Worm (Caenorhabditis elegans) whole organism, L1 larva: Measurements from ENCODE around the gene far-6.

Experiments
- C04F5.9 ChIP-seq: sonication (generic microtip); optimal IDR thresholded peaks from 2 replicates; lab custom pipeline; 2016; ENCODE audit warnings: missing genetic modification characterization, missing compliant biosample characterization
- C16A3.4 ChIP-seq: fragments of 150-350 bp; optimal IDR thresholded peaks from 2 replicates; lab custom pipeline; 2014; ENCODE audit warnings: missing biosample characterization, missing genetic modification characterization
- Y116A8C.19 ChIP-seq: sonication (generic microtip); optimal IDR thresholded peaks from 2 replicates; lab custom pipeline; 2016; ENCODE audit warnings: missing compliant biosample characterization, missing genetic modification characterization, borderline replicate concordance
- aly-2 ChIP-seq: fragments of 150-350 bp; optimal IDR thresholded peaks from 2 replicates; lab custom pipeline; 2014; ENCODE audit warnings: missing biosample characterization, missing genetic modification characterization
- ceh-63 ChIP-seq: fragments of 200-800 bp; sonication (Bioruptor generic); optimal IDR thresholded peaks from 2 replicates; lab custom pipeline; 2018; ENCODE audit warnings: mild to moderate bottlenecking, missing genetic modification characterization, missing compliant biosample characterization
- ceh-8 ChIP-seq: fragments of 200-800 bp; sonication (Bioruptor generic); optimal IDR thresholded peaks from 2 replicates; lab custom pipeline; 2018; ENCODE audit warnings: mild to moderate bottlenecking, missing genetic modification characterization, moderate library complexity, missing compliant biosample characterization
- ceh-82 ChIP-seq, 3 experiments: fragments of 150-350 bp in 1 of 3; sonication (generic microtip) in 2 of 3; optimal IDR thresholded peaks; 2 replicates each; lab custom pipeline; 2014 to 2017; ENCODE audit warnings: missing biosample characterization in 3 of 3, missing genetic modification characterization in 3 of 3
- ceh-88 ChIP-seq: fragments of 200-800 bp; sonication (Bioruptor generic); IDR thresholded peaks from 2 replicates; pipeline ENCODE4 v1.3.6; 2022; ENCODE audit warnings: missing genetic modification characterization, missing compliant biosample characterization
- ceh-90 ChIP-seq: sonication (generic microtip); optimal IDR thresholded peaks from 2 replicates; lab custom pipeline; 2016; ENCODE audit warnings: missing genetic modification characterization, missing compliant biosample characterization
- ces-1 ChIP-seq: fragments of 150-350 bp; optimal IDR thresholded peaks from 2 replicates; lab custom pipeline; 2014; ENCODE audit warnings: missing biosample characterization, missing genetic modification reagents, missing genetic modification characterization
- efl-3 ChIP-seq: fragments of 200-800 bp; sonication (Bioruptor generic); optimal IDR thresholded peaks from 2 replicates; lab custom pipeline; 2018; ENCODE audit warnings: mild to moderate bottlenecking, missing genetic modification characterization, missing compliant biosample characterization
- elt-2 ChIP-seq: sonication (generic microtip); optimal IDR thresholded peaks from 2 replicates; lab custom pipeline; 2016; ENCODE audit warnings: missing genetic modification characterization, mild to moderate bottlenecking, inconsistent platforms, missing compliant biosample characterization, missing genetic modification reagents
- elt-3 ChIP-seq, 6 experiments: fragments of 150-350 bp in 1 of 6; sonication (generic microtip); optimal IDR thresholded peaks; 2 replicates each; lab custom pipeline; 2017 to 2018; ENCODE audit warnings: missing biosample characterization in 6 of 6, missing genetic modification characterization in 6 of 6, inconsistent platforms in 1 of 6
- fos-1 ChIP-seq: fragments of 150-350 bp; optimal IDR thresholded peaks from 2 replicates; lab custom pipeline; 2014; ENCODE audit warnings: missing biosample characterization, missing genetic modification characterization
- lin-13 ChIP-seq: fragments of 150-350 bp; optimal IDR thresholded peaks from 2 replicates; lab custom pipeline; 2014; ENCODE audit warnings: missing biosample characterization, missing genetic modification reagents, missing genetic modification characterization
- lin-39 ChIP-seq: fragments of 150-350 bp; optimal IDR thresholded peaks from 2 replicates; lab custom pipeline; 2014; ENCODE audit warnings: missing biosample characterization, missing genetic modification reagents, missing genetic modification characterization
- mab-9 ChIP-seq: fragments of 200-800 bp; sonication (Bioruptor generic); IDR thresholded peaks from 2 replicates; pipeline ENCODE4 v1.3.6; 2022; ENCODE audit warnings: missing genetic modification reagents, missing genetic modification characterization, missing compliant biosample characterization
- mdl-1 ChIP-seq, 2 experiments: fragments of 150-350 bp; optimal IDR thresholded peaks; 2 replicates each; lab custom pipeline; 2014 to 2017; ENCODE audit warnings: missing biosample characterization in 2 of 2, missing genetic modification characterization in 2 of 2, inconsistent platforms in 1 of 2
- mef-2 ChIP-seq: fragments of 150-350 bp; optimal IDR thresholded peaks from 2 replicates; lab custom pipeline; 2014; ENCODE audit warnings: missing biosample characterization, missing genetic modification characterization
- nhr-12 ChIP-seq: sonication (generic microtip); optimal IDR thresholded peaks from 2 replicates; lab custom pipeline; 2017; ENCODE audit warnings: missing biosample characterization, missing genetic modification characterization
- nhr-19 ChIP-seq: fragments of 200-800 bp; sonication (Bioruptor generic); conservative IDR thresholded peaks from 2 replicates; pipeline ENCODE4 v1.3.6; 2022; ENCODE audit warnings: missing genetic modification characterization, missing compliant biosample characterization
- nhr-20 ChIP-seq: sonication (generic microtip); optimal IDR thresholded peaks from 2 replicates; lab custom pipeline; 2016; ENCODE audit warnings: mild to moderate bottlenecking, missing genetic modification characterization, missing compliant biosample characterization
- nhr-237 ChIP-seq: fragments of 150-350 bp; optimal IDR thresholded peaks from 2 replicates; lab custom pipeline; 2014; ENCODE audit warnings: missing biosample characterization, missing genetic modification characterization
- nhr-28 ChIP-seq: fragments of 150-350 bp; optimal IDR thresholded peaks from 2 replicates; lab custom pipeline; 2014; ENCODE audit warnings: missing biosample characterization, missing genetic modification characterization
- nhr-85 ChIP-seq: sonication (generic microtip); peaks from one replicate; lab custom pipeline; 2016; ENCODE audit warnings: missing genetic modification characterization, inconsistent platforms, missing compliant biosample characterization
- pax-3 ChIP-seq: fragments of 200-800 bp; sonication (Bioruptor generic); optimal IDR thresholded peaks from 2 replicates; lab custom pipeline; 2018; ENCODE audit warnings: mild to moderate bottlenecking, missing genetic modification characterization, moderate library complexity, missing compliant biosample characterization
- skn-1 ChIP-seq: fragments of 150-350 bp; optimal IDR thresholded peaks from 2 replicates; lab custom pipeline; 2014; ENCODE audit warnings: missing biosample characterization, missing genetic modification characterization
- snu-23 ChIP-seq: sonication (generic microtip); optimal IDR thresholded peaks from 2 replicates; lab custom pipeline; 2016; ENCODE audit warnings: missing genetic modification characterization, missing compliant biosample characterization
- sox-4 ChIP-seq: sonication (generic microtip); optimal IDR thresholded peaks from 2 replicates; lab custom pipeline; 2016; ENCODE audit warnings: missing genetic modification characterization, missing compliant biosample characterization
- sup-37 ChIP-seq: fragments of 200-800 bp; sonication (Bioruptor generic); optimal IDR thresholded peaks from 2 replicates; lab custom pipeline; 2018; ENCODE audit warnings: mild to moderate bottlenecking, missing genetic modification characterization, missing compliant biosample characterization
- swsn-7 ChIP-seq: sonication (generic microtip); optimal IDR thresholded peaks from 2 replicates; lab custom pipeline; 2016; ENCODE audit warnings: missing genetic modification characterization, missing compliant biosample characterization
- tbx-2 ChIP-seq: sonication (generic microtip); optimal IDR thresholded peaks from 2 replicates; lab custom pipeline; 2016; ENCODE audit warnings: missing genetic modification characterization, missing compliant biosample characterization
- unc-62 ChIP-seq: fragments of 150-350 bp; optimal IDR thresholded peaks from 2 replicates; lab custom pipeline; 2014; ENCODE audit warnings: missing biosample characterization, missing genetic modification reagents, missing genetic modification characterization
- unc-86 ChIP-seq: sonication (generic microtip); optimal IDR thresholded peaks from 2 replicates; lab custom pipeline; 2016; ENCODE audit warnings: missing genetic modification characterization, missing compliant biosample characterization
- unc-98 ChIP-seq: fragments of 200-800 bp; sonication (Bioruptor generic); IDR thresholded peaks from 2 replicates; pipeline ENCODE4 v1.3.6; 2022; ENCODE audit warnings: missing genetic modification characterization, missing compliant biosample characterization
- xbp-1 ChIP-seq: sonication (generic microtip); optimal IDR thresholded peaks from 2 replicates; lab custom pipeline; 2016; ENCODE audit warnings: missing genetic modification characterization, missing compliant biosample characterization
- zag-1 ChIP-seq: fragments of 150-350 bp; optimal IDR thresholded peaks from 2 replicates; lab custom pipeline; 2014; ENCODE audit warnings: missing biosample characterization, missing genetic modification characterization

Gene far-6

ce11 chrIV:13371699-13372098 lies 43.5 kb downstream of the far-6 start, which contains the start of gene Y62E10A.6:
Gene Y62E10A.6 (plus strand): TSS chrIV:13371999.
- TF ChIP-seq swsn-7 (tag; lab: Kevin White, UChicago) (no peak), C16A3.4 (tag; lab: Kevin White, UChicago) (no peak), nhr-19 (GFP tag; lab: Robert Waterston, UW) (no peak), lin-13 (GFP tag; lab: Kevin White, UChicago) (no peak), xbp-1 (tag; lab: Kevin White, UChicago) (no peak), lin-39 (tag; lab: Kevin White, UChicago) (no peak), elt-2 (tag; lab: Kevin White, UChicago) (no peak), ceh-88 (GFP tag; lab: Robert Waterston, UW) (no peak), nhr-12 (tag; lab: Kevin White, UChicago) (no peak), elt-3 (tag; optimal IDR thresholded peaks at IDR 0.05; lab: Kevin White, UChicago) (no peak), ceh-82 (tag; optimal IDR thresholded peaks at IDR 0.05; lab: Kevin White, UChicago) (no peak), skn-1 (tag; lab: Kevin White, UChicago) (no peak), nhr-237 (tag; lab: Kevin White, UChicago) (no peak), nhr-85 (tag; lab: Kevin White, UChicago) (no peak), unc-98 (GFP tag; lab: Robert Waterston, UW) (no peak), unc-62 (no peak), C04F5.9 (tag; lab: Kevin White, UChicago) (no peak), efl-3 (GFP tag; lab: Kevin White, UChicago) (no peak), sup-37 (GFP tag; lab: Kevin White, UChicago) (no peak), pax-3 (tag; lab: Kevin White, UChicago) (no peak)

ce11 chrIV:13374918-13375317 lies 46.8 kb downstream of the far-6 start:
- TF ChIP-seq unc-86: no peak
- no peak for TF ChIP-seq nhr-20
- no peak for TF ChIP-seq mdl-1 (tag; optimal IDR thresholded peaks at IDR 0.05; lab: Kevin White, UChicago)
- no peak for TF ChIP-seq ceh-8
- TF ChIP-seq tbx-2 (tag; lab: Kevin White, UChicago): no peak
- TF ChIP-seq sox-4 (tag; lab: Kevin White, UChicago): no peak
- no peak for TF ChIP-seq unc-98 (GFP tag; lab: Robert Waterston, UW)
- TF ChIP-seq ceh-90 (tag; lab: Kevin White, UChicago): no peak
- no peak for TF ChIP-seq efl-3 (GFP tag; lab: Kevin White, UChicago)
- TF ChIP-seq ceh-63 (GFP tag; lab: Kevin White, UChicago): no peak
- no peak for TF ChIP-seq zag-1 (tag; lab: Kevin White, UChicago)
- TF ChIP-seq nhr-237 (tag; lab: Kevin White, UChicago): no peak
- TF ChIP-seq snu-23 (GFP tag; lab: Kevin White, UChicago): no peak
- no peak for TF ChIP-seq mab-9 (GFP tag; lab: Robert Waterston, UW)
- TF ChIP-seq, all 84 proteins: peak for 0

- TF ChIP-seq ceh-82 (tag; optimal IDR thresholded peaks at IDR 0.05; lab: Kevin White, UChicago) (no peak), Y116A8C.19 (tag; lab: Kevin White, UChicago) (no peak), nhr-85 (tag; lab: Kevin White, UChicago) (no peak), ces-1 (GFP tag; lab: Kevin White, UChicago) (no peak), aly-2 (no peak), zag-1 (tag; lab: Kevin White, UChicago) (no peak), fos-1 (tag; lab: Kevin White, UChicago) (no peak), unc-62 (no peak), swsn-7 (tag; lab: Kevin White, UChicago) (no peak), sox-4 (tag; lab: Kevin White, UChicago) (no peak), efl-3 (GFP tag; lab: Kevin White, UChicago) (no peak), mef-2 (tag; lab: Kevin White, UChicago) (no peak), nhr-28 (tag; lab: Kevin White, UChicago) (no peak)
- TF ChIP-seq, all 84 proteins: peak for 0
These were observed 49.6 kb downstream of the far-6 start, which contains the start of gene mau-8 for ce11 chrIV:13377716-13378115. Gene mau-8 (plus strand): TSS chrIV:13378016.
